Worm (Caenorhabditis elegans): Measurements from ENCODE around the gene srbc-48.

ce11 chrV:15817746-15818145 lies 2.3 kb upstream of the srbc-48 start, which contains the start of gene abf-3:
- TF ChIP-seq blmp-1 (tag; optimal IDR thresholded peaks at IDR 0.05; ENCODE audit: insufficient read depth) (no peak), ama-1 (optimal IDR thresholded peaks at IDR 0.05) (no peak), ceh-82 (tag; optimal IDR thresholded peaks at IDR 0.05) (no peak), egl-27 (tag; optimal IDR thresholded peaks at IDR 0.05) (no peak), aly-2 (tag; optimal IDR thresholded peaks at IDR 0.05) (no peak), nhr-25 (tag; optimal IDR thresholded peaks at IDR 0.05) (no peak), elt-3 (tag; optimal IDR thresholded peaks at IDR 0.05) (no peak), unc-55 (GFP tag; optimal IDR thresholded peaks at IDR 0.05) (no peak)
